Worm (Caenorhabditis elegans): ENCODE data around the gene unc-98.

ce11 chrX:7525271-7525670 lies 48.1 kb downstream of the unc-98 start, which contains the start of gene F46C8.3:
- TF ChIP-seq ces-1 (GFP tag; optimal IDR thresholded peaks at IDR 0.05) (no peak), ztf-11 (tag; optimal IDR thresholded peaks at IDR 0.05) (no peak), nhr-19 (GFP tag; conservative IDR thresholded peaks at IDR 0.05) (no peak), dpl-1 (GFP tag; optimal IDR thresholded peaks at IDR 0.05) (no peak), xbp-1 (tag; optimal IDR thresholded peaks at IDR 0.05) (no peak), ceh-82 (tag; optimal IDR thresholded peaks at IDR 0.05) (no peak), lin-39 (tag; optimal IDR thresholded peaks at IDR 0.05) (no peak), unc-62 (GFP tag; optimal IDR thresholded peaks at IDR 0.05) (no peak)

All from whole organism, L1 larva.